Fruit fly (Drosophila melanogaster) whole organism, wandering third instar larva: ENCODE data around the gene Dcps.

Experiments used
- Abd-B ChIP-seq: fragments of >200 bp; optimal IDR thresholded peaks from 2 replicates; lab custom pipeline; 2017; ENCODE audit warnings: missing biosample characterization, missing genetic modification characterization
- CG32264 ChIP-seq: fragments of 200-800 bp; sonication (Bioruptor generic); optimal IDR thresholded peaks from 2 replicates; lab custom pipeline; 2016; ENCODE audit warnings: missing biosample characterization, missing genetic modification characterization
- CG9705 ChIP-seq: fragments of 200-800 bp; sonication (Bioruptor generic); optimal IDR thresholded peaks from 2 replicates; lab custom pipeline; 2018; ENCODE audit warnings: missing biosample characterization, mild to moderate bottlenecking, missing genetic modification characterization
- CrebA ChIP-seq: fragments of 200-800 bp; sonication (Bioruptor generic); optimal IDR thresholded peaks from 2 replicates; lab custom pipeline; 2016; ENCODE audit warnings: missing biosample characterization, mild to moderate bottlenecking, missing genetic modification characterization, borderline replicate concordance
- Dfd ChIP-seq: fragments of >200 bp; optimal IDR thresholded peaks from 2 replicates; lab custom pipeline; 2017; ENCODE audit warnings: missing biosample characterization, missing genetic modification characterization
- Dif ChIP-seq: fragments of 200-275, 200-300 bp; sonication (Bioruptor generic); optimal IDR thresholded peaks from 2 replicates; lab custom pipeline; 2018; ENCODE audit warnings: missing biosample characterization, missing genetic modification characterization; ENCODE audit not compliant: partially characterized antibody
- HLH106 ChIP-seq: fragments of 200-800 bp; optimal IDR thresholded peaks from 3 replicates; lab custom pipeline; 2019; ENCODE audit warnings: missing biosample characterization, mild to moderate bottlenecking, missing genetic modification characterization, moderate library complexity
- Hr78 ChIP-seq: fragments of >200 bp; optimal IDR thresholded peaks from 2 replicates; lab custom pipeline; 2017; ENCODE audit warnings: missing biosample characterization, missing genetic modification characterization
- Hr83 ChIP-seq: fragments of 200-300 bp; sonication (Bioruptor generic); optimal IDR thresholded peaks from 2 replicates; lab custom pipeline; 2016; ENCODE audit warnings: missing biosample characterization, mild to moderate bottlenecking, missing genetic modification characterization, moderate library complexity; ENCODE audit not compliant: poor library complexity, severe bottlenecking
- Jra ChIP-seq: sonication (Bioruptor generic); optimal IDR thresholded peaks from 2 replicates; lab custom pipeline; 2016; ENCODE audit warnings: missing biosample characterization, missing genetic modification characterization
- Mio ChIP-seq: sonication (Bioruptor generic); optimal IDR thresholded peaks from 2 replicates; lab custom pipeline; 2016; ENCODE audit warnings: missing biosample characterization, missing genetic modification characterization
- Myc ChIP-seq: fragments of >200 bp; optimal IDR thresholded peaks from 2 replicates; lab custom pipeline; 2017
- N ChIP-seq: fragments of >200 bp; optimal IDR thresholded peaks from 2 replicates; lab custom pipeline; 2018; ENCODE audit warnings: missing biosample characterization, missing external identifiers, missing genetic modification characterization
- OdsH ChIP-seq: fragments of 200-800 bp; sonication (Bioruptor generic); optimal IDR thresholded peaks from 2 replicates; lab custom pipeline; 2016; ENCODE audit warnings: missing biosample characterization, mild to moderate bottlenecking, missing genetic modification characterization
- Rel ChIP-seq, 2 experiments: fragments of 200-800 bp; sonication (Bioruptor generic) in 1 of 2; optimal IDR thresholded peaks; 2 replicates in 1 of 2; 3 replicates in 1 of 2; lab custom pipeline; 2016 to 2019; ENCODE audit warnings: mild to moderate bottlenecking in 2 of 2, missing biosample characterization in 2 of 2, missing genetic modification characterization in 2 of 2, moderate library complexity in 1 of 2
- Sp1 ChIP-seq: fragments of 200-800 bp; sonication (Bioruptor generic); optimal IDR thresholded peaks from 3 replicates; lab custom pipeline; 2019; ENCODE audit warnings: missing biosample characterization, mild to moderate bottlenecking, missing genetic modification characterization, moderate library complexity
- Vsx2 ChIP-seq: fragments of 200-300, 225-300 bp; sonication (Bioruptor generic); optimal IDR thresholded peaks from 2 replicates; lab custom pipeline; 2018; ENCODE audit warnings: missing biosample characterization, missing genetic modification characterization; ENCODE audit not compliant: partially characterized antibody
- br ChIP-seq: fragments of 200-800 bp; sonication (Bioruptor generic); optimal IDR thresholded peaks from 2 replicates; lab custom pipeline; 2016; ENCODE audit warnings: missing biosample characterization, missing genetic modification characterization
- brk ChIP-seq: fragments of 200-800 bp; sonication (Bioruptor generic); optimal IDR thresholded peaks from 2 replicates; lab custom pipeline; 2016; ENCODE audit warnings: missing biosample characterization, mild to moderate bottlenecking, missing genetic modification characterization
- dl ChIP-seq, 2 experiments: fragments of 175-275, 200-275 bp in 1 of 2; fragments of 200-275 bp in 1 of 2; sonication (Bioruptor generic); optimal IDR thresholded peaks; lab custom pipeline; 2018; ENCODE audit warnings: mild to moderate bottlenecking in 2 of 2, missing biosample characterization in 2 of 2, missing genetic modification characterization in 2 of 2, moderate library complexity in 2 of 2; ENCODE audit not compliant: partially characterized antibody in 2 of 2, insufficient read depth in 1 of 2
- dmrt93B ChIP-seq: fragments of 200-800 bp; sonication (Bioruptor generic); optimal IDR thresholded peaks from 2 replicates; lab custom pipeline; 2018; ENCODE audit warnings: missing biosample characterization, mild to moderate bottlenecking, missing genetic modification characterization
- dsf ChIP-seq: sonication (Bioruptor generic); optimal IDR thresholded peaks from 2 replicates; lab custom pipeline; 2016; ENCODE audit warnings: missing biosample characterization, missing genetic modification characterization, borderline replicate concordance
- ey ChIP-seq: fragments of 200-800 bp; sonication (Bioruptor generic); optimal IDR thresholded peaks from 2 replicates; lab custom pipeline; 2016; ENCODE audit warnings: missing biosample characterization, missing genetic modification characterization
- foxo ChIP-seq, 2 experiments: fragments of 200-800 bp; sonication (Bioruptor generic); optimal IDR thresholded peaks; 2 replicates in 1 of 2; 3 replicates in 1 of 2; lab custom pipeline; 2016 to 2017; ENCODE audit warnings: missing biosample characterization in 2 of 2, missing genetic modification characterization in 2 of 2
- fru ChIP-seq: fragments of 200-800 bp; sonication (Bioruptor generic); optimal IDR thresholded peaks from 3 replicates; lab custom pipeline; 2016; ENCODE audit warnings: missing biosample characterization, mild to moderate bottlenecking, missing genetic modification characterization
- h ChIP-seq: fragments of 200-800 bp; sonication (Bioruptor generic); optimal IDR thresholded peaks from 3 replicates; lab custom pipeline; 2016; ENCODE audit warnings: missing biosample characterization, mild to moderate bottlenecking, missing genetic modification characterization
- jim ChIP-seq: fragments of 175-275, 200-325 bp; sonication (Bioruptor generic); optimal IDR thresholded peaks from 2 replicates; lab custom pipeline; 2016; ENCODE audit warnings: missing biosample characterization, mild to moderate bottlenecking, missing genetic modification characterization
- lola ChIP-seq: fragments of >200 bp; optimal IDR thresholded peaks from 2 replicates; lab custom pipeline; 2017; ENCODE audit warnings: missing biosample characterization, missing genetic modification characterization
- pan ChIP-seq: fragments of >200 bp; optimal IDR thresholded peaks from 2 replicates; lab custom pipeline; 2017
- psq ChIP-seq: fragments of 200-800 bp; sonication (Bioruptor generic); optimal IDR thresholded peaks from 3 replicates; lab custom pipeline; 2017; ENCODE audit warnings: missing biosample characterization, mild to moderate bottlenecking, missing genetic modification characterization, moderate library complexity
- rgr ChIP-seq: fragments of 200-800 bp; sonication (Bioruptor generic); optimal IDR thresholded peaks from 3 replicates; lab custom pipeline; 2016; ENCODE audit warnings: missing biosample characterization, mild to moderate bottlenecking, missing genetic modification characterization
- sage ChIP-seq: fragments of 200-800 bp; sonication (Bioruptor generic); optimal IDR thresholded peaks from 2 replicates; lab custom pipeline; 2016; ENCODE audit warnings: missing biosample characterization, mild to moderate bottlenecking, missing genetic modification characterization
- sv ChIP-seq: fragments of 200-800 bp; sonication (Bioruptor generic); optimal IDR thresholded peaks from 3 replicates; lab custom pipeline; 2016; ENCODE audit warnings: missing biosample characterization, missing genetic modification characterization
- tai ChIP-seq: sonication (Bioruptor generic); optimal IDR thresholded peaks from 2 replicates; lab custom pipeline; 2016; ENCODE audit warnings: missing biosample characterization, missing genetic modification characterization
- usp ChIP-seq: fragments of >200 bp; optimal IDR thresholded peaks from 2 replicates; lab custom pipeline; 2017; ENCODE audit warnings: missing biosample characterization, missing genetic modification characterization
- woc ChIP-seq: sonication (Bioruptor generic); optimal IDR thresholded peaks from 2 replicates; lab custom pipeline; 2016; ENCODE audit warnings: missing biosample characterization, mild to moderate bottlenecking, missing genetic modification characterization

Gene Dcps

dm6 chr3R:5772433-5772832, 17.9 kb upstream of the Dcps start:
- TF ChIP-seq h: no peak
- TF ChIP-seq usp (GFP tag; lab: Kevin White, UChicago): no peak
- no peak for TF ChIP-seq CG32264 (GFP tag; lab: Kevin White, UChicago)
- TF ChIP-seq ey (GFP tag; lab: Kevin White, UChicago): no peak
- no peak for TF ChIP-seq lola (GFP tag; lab: Kevin White, UChicago)
- no peak for TF ChIP-seq rgr (GFP tag; lab: Kevin White, UChicago)
- TF ChIP-seq CG9705 (GFP tag; lab: Kevin White, UChicago): no peak
- TF ChIP-seq dl (GFP tag; optimal IDR thresholded peaks at IDR 0.05; lab: Kevin White, UChicago; ENCODE audit: insufficient read depth in 1 of 2, partially characterized antibody in 2 of 2): no peak
- TF ChIP-seq fru (GFP tag; lab: Kevin White, UChicago): no peak
- no peak for TF ChIP-seq Dif
- no peak for TF ChIP-seq N (GFP tag; lab: Kevin White, UChicago)
- no peak for TF ChIP-seq Hr78 (GFP tag; lab: Kevin White, UChicago)
- TF ChIP-seq brk: no peak
- no peak for TF ChIP-seq Sp1 (GFP tag; lab: Kevin White, UChicago)
- TF ChIP-seq Hr83 (GFP tag; lab: Kevin White, UChicago): no peak
- TF ChIP-seq CrebA: no peak
- TF ChIP-seq foxo (GFP tag; optimal IDR thresholded peaks at IDR 0.05; lab: Kevin White, UChicago): no peak
- no peak for TF ChIP-seq Abd-B (GFP tag; lab: Kevin White, UChicago)

DNA sequence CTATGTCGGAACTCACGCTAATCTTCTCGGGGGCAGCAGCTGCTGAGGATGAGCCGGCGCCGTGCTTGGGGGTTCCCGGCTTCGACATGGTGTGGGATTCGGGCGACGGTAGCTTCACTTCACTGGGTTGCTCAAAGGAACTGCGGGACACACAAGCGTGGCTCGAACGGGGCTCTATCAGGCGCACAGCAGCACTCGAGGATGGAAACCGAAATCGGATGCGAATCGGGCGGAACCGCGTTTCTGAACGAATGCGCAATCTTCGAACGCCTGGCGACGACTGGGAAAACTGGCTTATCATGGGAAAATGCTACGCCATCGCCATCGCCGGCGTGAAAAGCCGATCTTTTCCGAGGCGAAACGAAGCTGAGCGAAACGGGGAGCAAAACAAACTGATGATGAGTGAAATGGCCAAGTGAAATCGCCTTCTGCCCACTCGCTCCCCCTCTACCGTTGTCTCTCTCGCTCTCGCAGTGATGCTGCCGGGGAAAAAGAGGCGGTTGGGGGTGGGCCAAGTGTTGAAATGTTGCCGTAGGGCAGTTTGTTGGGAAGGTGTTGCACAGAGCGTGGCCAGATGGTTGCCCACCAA, 17.1 kb upstream of the Dcps start:
- no peak for TF ChIP-seq psq (GFP tag; lab: Kevin White, UChicago)
- no peak for TF ChIP-seq Dif
- TF ChIP-seq CrebA: no peak
- TF ChIP-seq dl (GFP tag; optimal IDR thresholded peaks at IDR 0.05; lab: Kevin White, UChicago; ENCODE audit: insufficient read depth in 1 of 2, partially characterized antibody in 2 of 2): no peak
- no peak for TF ChIP-seq Myc
- no peak for TF ChIP-seq Dfd (GFP tag; lab: Kevin White, UChicago)
- no peak for TF ChIP-seq OdsH (GFP tag; lab: Kevin White, UChicago)
- no peak for TF ChIP-seq Rel (GFP tag; optimal IDR thresholded peaks at IDR 0.05; lab: Kevin White, UChicago)
- TF ChIP-seq Rel (tag; optimal IDR thresholded peaks at IDR 0.05; lab: Kevin White, UChicago): no peak
- TF ChIP-seq Hr78 (GFP tag; lab: Kevin White, UChicago): no peak
- no peak for TF ChIP-seq ey (GFP tag; lab: Kevin White, UChicago)
- no peak for TF ChIP-seq sv
- no peak for TF ChIP-seq Sp1 (GFP tag; lab: Kevin White, UChicago)
- TF ChIP-seq N (GFP tag; lab: Kevin White, UChicago): no peak
- TF ChIP-seq tai (GFP tag; lab: Kevin White, UChicago): no peak
- no peak for TF ChIP-seq usp (GFP tag; lab: Kevin White, UChicago)
- no peak for TF ChIP-seq Jra (GFP tag; lab: Kevin White, UChicago)
- TF ChIP-seq foxo (GFP tag; optimal IDR thresholded peaks at IDR 0.05; lab: Kevin White, UChicago): no peak
- TF ChIP-seq lola (GFP tag; lab: Kevin White, UChicago): no peak
- TF ChIP-seq CG32264 (GFP tag; lab: Kevin White, UChicago): no peak
- TF ChIP-seq dmrt93B (GFP tag; lab: Kevin White, UChicago): no peak

DNA sequence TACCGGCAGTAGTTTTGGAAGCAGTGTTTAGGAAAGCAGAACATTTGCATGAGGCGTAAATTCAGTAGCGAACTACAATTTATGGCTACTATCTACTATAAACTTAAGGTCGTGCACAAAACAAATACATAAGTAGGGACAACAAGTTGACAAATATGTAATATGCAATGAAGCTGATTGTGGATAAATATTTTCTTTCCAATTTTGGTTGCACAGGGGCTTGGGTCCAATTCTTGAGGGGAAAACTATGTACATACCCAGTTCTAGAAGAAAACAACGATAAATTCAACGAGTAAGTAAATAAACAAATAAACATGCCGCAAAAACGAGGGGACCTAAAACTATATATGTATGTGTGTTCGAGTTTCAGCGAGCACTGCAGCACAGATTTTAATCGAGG, 6.4 kb upstream of the Dcps start:
- no peak for TF ChIP-seq lola (GFP tag; lab: Kevin White, UChicago)

dm6 chr3R:5758624-5759209, 4.1 kb upstream of the Dcps start, which contains the start of gene Sec8:
TSS of gene Sec8 (minus strand) at chr3R:5758997.
- TF ChIP-seq Hr83 (GFP tag; lab: Kevin White, UChicago): peak; percentile 85
- no peak for TF ChIP-seq fru (GFP tag; lab: Kevin White, UChicago)
- TF ChIP-seq Hr78 (GFP tag; lab: Kevin White, UChicago): no peak
- TF ChIP-seq Jra (GFP tag; lab: Kevin White, UChicago): peak; percentile 55
- no peak for TF ChIP-seq usp (GFP tag; lab: Kevin White, UChicago)
- no peak for TF ChIP-seq lola (GFP tag; lab: Kevin White, UChicago)
- no peak for TF ChIP-seq Dfd (GFP tag; lab: Kevin White, UChicago)
- TF ChIP-seq pan: no peak
- no peak for TF ChIP-seq dmrt93B (GFP tag; lab: Kevin White, UChicago)
- TF ChIP-seq sage: no peak
- peak; percentile 18 for TF ChIP-seq OdsH (GFP tag; lab: Kevin White, UChicago)
- TF ChIP-seq brk: no peak
- no peak for TF ChIP-seq N (GFP tag; lab: Kevin White, UChicago)
- TF ChIP-seq dl (GFP tag; optimal IDR thresholded peaks at IDR 0.05; lab: Kevin White, UChicago; ENCODE audit: insufficient read depth in 1 of 2, partially characterized antibody in 2 of 2): no peak
- TF ChIP-seq sv: no peak
- TF ChIP-seq tai (GFP tag; lab: Kevin White, UChicago): no peak
- TF ChIP-seq Rel (GFP tag; optimal IDR thresholded peaks at IDR 0.05; lab: Kevin White, UChicago): no peak
- TF ChIP-seq Rel (tag; optimal IDR thresholded peaks at IDR 0.05; lab: Kevin White, UChicago): no peak
- no peak for TF ChIP-seq Dif
- TF ChIP-seq dsf (GFP tag; lab: Kevin White, UChicago): no peak
- TF ChIP-seq CG32264 (GFP tag; lab: Kevin White, UChicago): no peak
- peak; percentile 59 for TF ChIP-seq HLH106
- TF ChIP-seq Sp1 (GFP tag; lab: Kevin White, UChicago): no peak
- peak; percentile 5 for TF ChIP-seq CG9705 (GFP tag; lab: Kevin White, UChicago)
- TF ChIP-seq Mio (GFP tag; lab: Kevin White, UChicago): no peak
- no peak for TF ChIP-seq Vsx2 (GFP tag; lab: Kevin White, UChicago)
- TF ChIP-seq h: no peak
- TF ChIP-seq rgr (GFP tag; lab: Kevin White, UChicago): no peak
- TF ChIP-seq woc: no peak
- TF ChIP-seq Myc: no peak
- TF ChIP-seq CrebA: no peak
- no peak for TF ChIP-seq br
- TF ChIP-seq jim (GFP tag; lab: Kevin White, UChicago): no peak
- no peak for TF ChIP-seq foxo (GFP tag; optimal IDR thresholded peaks at IDR 0.05; lab: Kevin White, UChicago)
